Worm (Caenorhabditis elegans): Measurements from ENCODE around the gene parn-1.

Gene parn-1

DNA sequence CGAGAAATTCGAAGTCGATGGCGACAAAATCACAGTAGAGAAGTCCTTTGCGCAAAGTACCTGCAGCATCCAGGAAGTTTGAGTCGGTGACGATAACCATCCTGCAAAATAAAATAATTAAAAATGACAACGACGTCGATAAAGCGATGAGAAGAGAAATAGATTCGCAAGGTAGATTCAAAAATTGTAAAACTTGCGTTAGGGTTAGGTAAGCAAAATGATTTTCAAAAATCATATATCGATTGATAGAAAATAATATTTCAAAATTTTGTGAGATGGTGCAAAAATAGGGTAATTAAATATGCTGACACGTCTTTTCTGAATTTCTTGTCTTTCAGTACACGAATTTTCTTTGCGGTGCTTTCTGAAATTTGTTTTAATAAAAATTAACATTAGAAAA, at the start of gene parn-1:
TSS of gene parn-1 (minus strand) at position 101 of the 400 bp plus-strand sequence.
- TF ChIP-seq dpff-1 (tag; optimal IDR thresholded peaks at IDR 0.05) (no peak), chd-7 (tag; optimal IDR thresholded peaks at IDR 0.05) (no peak), ceh-100 (GFP tag; IDR thresholded peaks at IDR 0.05) (no peak), Y53G8AR.9 (GFP tag; conservative IDR thresholded peaks at IDR 0.05) (no peak), lag-1 (GFP tag; IDR thresholded peaks at IDR 0.05) (no peak), somi-1 (GFP tag; optimal IDR thresholded peaks at IDR 0.05) (no peak), dpl-1 (GFP tag; optimal IDR thresholded peaks at IDR 0.05) (no peak), mxl-1 (tag; optimal IDR thresholded peaks at IDR 0.05) (no peak), attf-3 (GFP tag; conservative IDR thresholded peaks at IDR 0.05) (no peak), C06A6.2 (GFP tag; conservative IDR thresholded peaks at IDR 0.05) (no peak), attf-6 (GFP tag; IDR thresholded peaks at IDR 0.05) (no peak), hlh-26 (GFP tag; conservative IDR thresholded peaks at IDR 0.05) (no peak), F39B2.1 (GFP tag; IDR thresholded peaks at IDR 0.05) (no peak), sdz-38 (tag; optimal IDR thresholded peaks at IDR 0.05) (no peak), fkh-3 (tag; optimal IDR thresholded peaks at IDR 0.05) (no peak), gei-17 (GFP tag; optimal IDR thresholded peaks at IDR 0.05) (no peak), cebp-1 (GFP tag; IDR thresholded peaks at IDR 0.05) (no peak), cebp-1 (tag; optimal IDR thresholded peaks at IDR 0.05) (no peak), egl-18 (GFP tag; IDR thresholded peaks at IDR 0.05) (no peak), ceh-91 (GFP tag; IDR thresholded peaks at IDR 0.05) (no peak)

DNA sequence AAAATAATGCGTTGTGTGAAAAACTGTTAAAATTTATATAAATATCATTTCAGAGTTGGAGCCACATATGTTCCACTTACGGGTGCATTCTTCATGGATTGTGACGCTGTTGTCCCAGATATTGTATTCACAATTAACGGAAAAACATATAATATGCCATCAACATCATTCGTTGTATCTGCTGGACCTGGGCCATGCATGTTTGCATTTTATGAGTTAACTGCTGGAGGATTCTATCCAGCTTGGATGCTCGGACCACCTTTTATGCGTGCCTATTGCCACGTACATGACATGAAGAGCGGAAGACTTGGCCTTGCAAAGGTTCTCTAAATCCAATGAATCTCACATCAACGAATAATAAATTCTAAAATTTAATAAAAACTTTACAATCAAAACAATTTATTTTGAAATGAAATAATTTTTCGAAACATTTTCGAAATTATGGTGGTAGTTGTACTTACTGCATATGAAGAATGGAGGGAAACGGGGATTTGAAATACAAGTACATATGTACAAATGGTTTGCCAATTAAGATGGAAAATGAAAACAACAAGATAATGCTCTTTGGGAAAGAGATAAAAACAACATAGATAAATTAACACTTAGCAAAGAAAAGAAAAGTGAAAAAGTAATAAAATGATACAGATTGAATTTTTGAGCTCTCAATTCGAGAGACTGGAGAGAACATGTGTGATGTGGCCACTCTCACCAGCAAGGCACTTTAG, 48.9 kb upstream of the parn-1 start:
- TF ChIP-seq nfyb-1 (GFP tag; IDR thresholded peaks at IDR 0.05), result 0 out of 2 replicates have a peak, but pooled peaks have one; percentile 17
- peak; percentile 55 for TF ChIP-seq F52B5.7 (tag; optimal IDR thresholded peaks at IDR 0.05)
- TF ChIP-seq nhr-90 (tag; optimal IDR thresholded peaks at IDR 0.05), result peak; percentile 38
- TF ChIP-seq cebp-2 (GFP tag; IDR thresholded peaks at IDR 0.05), result 0 out of 2 replicates have a peak, but pooled peaks have one; percentile 19
- TF ChIP-seq lin-26 (GFP tag; IDR thresholded peaks at IDR 0.05), result no peak
- TF ChIP-seq F37B4.10 (GFP tag; IDR thresholded peaks at IDR 0.05), result no peak
- peak; percentile 11 for TF ChIP-seq chd-7 (tag; optimal IDR thresholded peaks at IDR 0.05)
- TF ChIP-seq zim-3 (tag; optimal IDR thresholded peaks at IDR 0.05), result no peak
- TF ChIP-seq lin-54 (GFP tag; optimal IDR thresholded peaks at IDR 0.05), result no peak
- TF ChIP-seq nhr-80 (tag; optimal IDR thresholded peaks at IDR 0.05), result peak; percentile 41
- TF ChIP-seq ekl-4 (GFP tag; IDR thresholded peaks at IDR 0.05), result no peak
- TF ChIP-seq B0261.1 (tag; optimal IDR thresholded peaks at IDR 0.05), result no peak

ce11 chrV:12741684-12742083, 46.6 kb upstream of the parn-1 start, which contains the start of gene hrg-7:
hrg-7 (plus strand) TSS chrV:12742041.
- TF ChIP-seq dox-1 (GFP tag; IDR thresholded peaks at IDR 0.05) (no peak), hlh-26 (GFP tag; conservative IDR thresholded peaks at IDR 0.05) (no peak), hmg-1.2 (GFP tag; IDR thresholded peaks at IDR 0.05) (no peak), dpl-1 (GFP tag; optimal IDR thresholded peaks at IDR 0.05) (no peak), nhr-80 (tag; optimal IDR thresholded peaks at IDR 0.05) (peak; percentile 94), B0261.1 (tag; optimal IDR thresholded peaks at IDR 0.05) (no peak), B0019.2 (GFP tag; conservative IDR thresholded peaks at IDR 0.05) (no peak)

ce11 chrV:12736166-12736753, 41.2 kb upstream of the parn-1 start, which contains the start of gene cky-1:
cky-1 (plus strand) TSS chrV:12736703.
- TF ChIP-seq K12H6.12 (tag; optimal IDR thresholded peaks at IDR 0.05) (no peak), lin-40 (tag; optimal IDR thresholded peaks at IDR 0.05) (no peak), somi-1 (GFP tag; optimal IDR thresholded peaks at IDR 0.05) (no peak), bed-1 (GFP tag; IDR thresholded peaks at IDR 0.05) (no peak), madf-6 (GFP tag; IDR thresholded peaks at IDR 0.05) (no peak), ceh-91 (GFP tag; IDR thresholded peaks at IDR 0.05) (no peak), B0035.1 (tag; optimal IDR thresholded peaks at IDR 0.05) (no peak), Y53G8AR.9 (GFP tag; conservative IDR thresholded peaks at IDR 0.05) (no peak), cebp-1 (GFP tag; IDR thresholded peaks at IDR 0.05) (no peak), cebp-1 (tag; optimal IDR thresholded peaks at IDR 0.05) (no peak), F33H1.4 (GFP tag; IDR thresholded peaks at IDR 0.05) (no peak), die-1 (tag; optimal IDR thresholded peaks at IDR 0.05) (no peak), ztf-6 (GFP tag; IDR thresholded peaks at IDR 0.05) (no peak), zim-3 (tag; optimal IDR thresholded peaks at IDR 0.05) (no peak), lir-1 (GFP tag; conservative IDR thresholded peaks at IDR 0.05) (no peak)
